Fruit fly (Drosophila melanogaster): ENCODE results near the gene CG42613.
A peak's percentile ranks its signal among the peaks of the same experiment; 100 is the strongest.

dm6 chr3R:18923208-18923761, 5.7 kb upstream of the CG42613 start:
- peak; percentile 38; the same call in 2 of the 3 replicates for TF ChIP-seq CG6163 (GFP tag; IDR thresholded peaks at IDR 0.05)
- TF ChIP-seq CG11902 (GFP tag; optimal IDR thresholded peaks at IDR 0.05): no peak
- TF ChIP-seq salr (GFP tag; optimal IDR thresholded peaks at IDR 0.05): no peak
